Fruit fly (Drosophila melanogaster): ENCODE measurements around the gene CG31091.

CG31091 gene

dm6 chr3R:25879324-25879766, 20.4 kb upstream of the CG31091 start (continued):
- no peak for TF ChIP-seq CG12299 (tag; optimal IDR thresholded peaks at IDR 0.05)
- peak; percentile 62 for TF ChIP-seq CG13296 (GFP tag; optimal IDR thresholded peaks at IDR 0.05)
- TF ChIP-seq CG5953 (GFP tag; IDR thresholded peaks at IDR 0.05), result peak; percentile 58
- TF ChIP-seq CG18764 (GFP tag; optimal IDR thresholded peaks at IDR 0.05), result peak; percentile 53
- TF ChIP-seq Bgb (GFP tag; IDR thresholded peaks at IDR 0.05; ENCODE audit: partially characterized antibody), result no peak
- no peak; the same call in none of the 2 replicates for TF ChIP-seq CG3847 (GFP tag; IDR thresholded peaks at IDR 0.05)
- peak; percentile 8 for TF ChIP-seq stwl (tag; optimal IDR thresholded peaks at IDR 0.05)
- TF ChIP-seq caup (GFP tag; optimal IDR thresholded peaks at IDR 0.05; ENCODE audit: severe bottlenecking), result peak; percentile 45
- peak; percentile 56; the same call in 1 of the 2 replicates for TF ChIP-seq klu (GFP tag; IDR thresholded peaks at IDR 0.05)
- peak; percentile 1 for TF ChIP-seq YL-1 (GFP tag; optimal IDR thresholded peaks at IDR 0.05)
- peak; percentile 73; the same call in 1 of the 2 replicates for TF ChIP-seq ttk (GFP tag; IDR thresholded peaks at IDR 0.05)
- peak; percentile 73 for TF ChIP-seq Hsf (GFP tag; optimal IDR thresholded peaks at IDR 0.05)
- TF ChIP-seq Adf1 (GFP tag; IDR thresholded peaks at IDR 0.05), result no peak; the same call in 1 of the 2 replicates
- TF ChIP-seq cad (GFP tag; optimal IDR thresholded peaks at IDR 0.05), result no peak
- no peak for TF ChIP-seq bbx (GFP tag; IDR thresholded peaks at IDR 0.05; ENCODE audit: partially characterized antibody)
- TF ChIP-seq CG8290 (GFP tag; optimal IDR thresholded peaks at IDR 0.05), result peak; percentile 56
- TF ChIP-seq CG8290 (tag; optimal IDR thresholded peaks at IDR 0.05), result peak in 1 of 2 experiments; percentile 79
- TF ChIP-seq jigr1 (GFP tag; IDR thresholded peaks at IDR 0.05), result no peak
- no peak for TF ChIP-seq br (optimal IDR thresholded peaks at IDR 0.05)
- peak; percentile 71 for TF ChIP-seq CG1602 (GFP tag; optimal IDR thresholded peaks at IDR 0.05)
- peak; percentile 63 for TF ChIP-seq jing (GFP tag; optimal IDR thresholded peaks at IDR 0.05)
- TF ChIP-seq Taf1 (GFP tag; IDR thresholded peaks at IDR 0.05), result peak; percentile 49
- TF ChIP-seq Spps (tag; optimal IDR thresholded peaks at IDR 0.05), result peak; percentile 57
- no peak for TF ChIP-seq schlank (tag; optimal IDR thresholded peaks at IDR 0.05)
- TF ChIP-seq PHDP (tag; optimal IDR thresholded peaks at IDR 0.05), result peak; percentile 84
- TF ChIP-seq gfzf (GFP tag; optimal IDR thresholded peaks at IDR 0.05), result no peak
- TF ChIP-seq croc (GFP tag; conservative IDR thresholded peaks at IDR 0.05), result peak; percentile 68; the same call in 2 of the 3 replicates
- TF ChIP-seq fru (optimal IDR thresholded peaks at IDR 0.05), result no peak
- no peak for TF ChIP-seq D (optimal IDR thresholded peaks at IDR 0.05)
- TF ChIP-seq D (GFP tag; optimal IDR thresholded peaks at IDR 0.05), result peak; percentile 80
- no peak for TF ChIP-seq Bdp1 (GFP tag; optimal IDR thresholded peaks at IDR 0.05)
- TF ChIP-seq CG12071 (GFP tag; optimal IDR thresholded peaks at IDR 0.05), result peak; percentile 74
- TF ChIP-seq Jarid2 (GFP tag; optimal IDR thresholded peaks at IDR 0.05), result peak; percentile 20
- no peak for TF ChIP-seq wdn (GFP tag; IDR thresholded peaks at IDR 0.05)
- no peak for TF ChIP-seq CG15479 (GFP tag; optimal IDR thresholded peaks at IDR 0.05)
- no peak for TF ChIP-seq CG11456 (GFP tag; IDR thresholded peaks at IDR 0.05)
- peak; percentile 74 for TF ChIP-seq CG10267 (tag; optimal IDR thresholded peaks at IDR 0.05)
- peak; percentile 4 for TF ChIP-seq Sry-β (GFP tag; optimal IDR thresholded peaks at IDR 0.05)
- peak; percentile 88 for TF ChIP-seq CG10979 (tag; optimal IDR thresholded peaks at IDR 0.05)
- TF ChIP-seq CG1529 (GFP tag; optimal IDR thresholded peaks at IDR 0.05), result peak; percentile 63
- peak; percentile 55 for TF ChIP-seq sqz (GFP tag; optimal IDR thresholded peaks at IDR 0.05)
- no peak; the same call in 1 of the 2 replicates for TF ChIP-seq gt (GFP tag; IDR thresholded peaks at IDR 0.05)
- TF ChIP-seq lbe (GFP tag; optimal IDR thresholded peaks at IDR 0.05), result no peak
- TF ChIP-seq lmd (GFP tag; IDR thresholded peaks at IDR 0.05), result no peak; the same call in 1 of the 2 replicates
- no peak for TF ChIP-seq h (optimal IDR thresholded peaks at IDR 0.05)
- TF ChIP-seq CG3407 (GFP tag; optimal IDR thresholded peaks at IDR 0.05), result peak; percentile 37
- TF ChIP-seq fd96Cb (tag; optimal IDR thresholded peaks at IDR 0.05), result peak; percentile 84
- no peak for TF ChIP-seq CG17912 (GFP tag; optimal IDR thresholded peaks at IDR 0.05)
- no peak for TF ChIP-seq abd-A (tag; optimal IDR thresholded peaks at IDR 0.05)
- no peak for TF ChIP-seq chinmo (GFP tag; IDR thresholded peaks at IDR 0.05; ENCODE audit: partially characterized antibody)
- no peak; the same call in 2 of the 3 replicates for TF ChIP-seq Mrtf (GFP tag; IDR thresholded peaks at IDR 0.05)
- TF ChIP-seq CG12659 (GFP tag; optimal IDR thresholded peaks at IDR 0.05), result peak; percentile 76
